Worm (Caenorhabditis elegans) whole organism, L2 larva: Measurements from ENCODE around the gene C54C6.5.

Experiments
- C34F6.9 ChIP-seq: fragments of 150-350 bp; optimal IDR thresholded peaks from 2 replicates; lab custom pipeline; 2014; ENCODE audit warnings: missing biosample characterization, missing genetic modification characterization
- F13H6.1 ChIP-seq: sonication (generic microtip); optimal IDR thresholded peaks from 2 replicates; lab custom pipeline; 2016; ENCODE audit warnings: missing genetic modification characterization, missing compliant biosample characterization
- R02D3.7 ChIP-seq: fragments of 150-350 bp; optimal IDR thresholded peaks from 2 replicates; lab custom pipeline; 2014; ENCODE audit warnings: missing biosample characterization, missing genetic modification characterization
- ZK546.5 ChIP-seq: sonication (generic microtip); optimal IDR thresholded peaks from 2 replicates; lab custom pipeline; 2017; ENCODE audit warnings: missing biosample characterization, missing genetic modification characterization
- alr-1 ChIP-seq: fragments of 150-350 bp; optimal IDR thresholded peaks from 2 replicates; lab custom pipeline; 2014; ENCODE audit warnings: missing biosample characterization, missing genetic modification characterization
- aly-2 ChIP-seq: fragments of 150-350 bp; optimal IDR thresholded peaks from 2 replicates; lab custom pipeline; 2014; ENCODE audit warnings: missing biosample characterization, missing genetic modification characterization
- ama-1 ChIP-seq: fragments of 150-350 bp; optimal IDR thresholded peaks from 2 replicates; lab custom pipeline; 2018; ENCODE audit warnings: inconsistent platforms
- blmp-1 ChIP-seq: sonication (generic microtip); optimal IDR thresholded peaks from 2 replicates; lab custom pipeline; 2017; ENCODE audit warnings: missing genetic modification characterization, mild to moderate bottlenecking, missing compliant biosample characterization, antibody characterized with exemption, moderate library complexity; ENCODE audit not compliant: insufficient read depth
- ceh-16 ChIP-seq: fragments of 150-350 bp; optimal IDR thresholded peaks from 2 replicates; lab custom pipeline; 2014; ENCODE audit warnings: missing biosample characterization, missing genetic modification characterization
- ceh-82 ChIP-seq: fragments of 150-350 bp; optimal IDR thresholded peaks from 2 replicates; lab custom pipeline; 2014; ENCODE audit warnings: missing biosample characterization, missing genetic modification characterization
- crh-2 ChIP-seq: sonication (generic microtip); optimal IDR thresholded peaks from 2 replicates; lab custom pipeline; 2017; ENCODE audit warnings: missing biosample characterization, missing genetic modification characterization
- dmd-4 ChIP-seq: sonication (generic microtip); optimal IDR thresholded peaks from 2 replicates; lab custom pipeline; 2017; ENCODE audit warnings: missing biosample characterization, missing genetic modification characterization
- egl-27 ChIP-seq: sonication (generic microtip); optimal IDR thresholded peaks from 3 replicates; lab custom pipeline; 2017; ENCODE audit warnings: missing biosample characterization, missing genetic modification reagents, missing genetic modification characterization
- elt-1 ChIP-seq: fragments of 150-350 bp; optimal IDR thresholded peaks from 2 replicates; lab custom pipeline; 2014; ENCODE audit warnings: missing biosample characterization, missing genetic modification characterization
- elt-3 ChIP-seq: sonication (generic microtip); optimal IDR thresholded peaks from 2 replicates; lab custom pipeline; 2017; ENCODE audit warnings: missing biosample characterization, missing genetic modification characterization
- fos-1 ChIP-seq: fragments of 150-350 bp; optimal IDR thresholded peaks from 2 replicates; lab custom pipeline; 2014; ENCODE audit warnings: missing biosample characterization, missing genetic modification characterization
- gmeb-1 ChIP-seq: fragments of 150-350 bp; optimal IDR thresholded peaks from 2 replicates; lab custom pipeline; 2014; ENCODE audit warnings: missing biosample characterization, missing genetic modification characterization
- lin-13 ChIP-seq: fragments of 150-350 bp; optimal IDR thresholded peaks from 2 replicates; lab custom pipeline; 2014; ENCODE audit warnings: missing biosample characterization, missing genetic modification reagents, missing genetic modification characterization
- lin-39 ChIP-seq: fragments of 150-350 bp; optimal IDR thresholded peaks from 2 replicates; lab custom pipeline; 2014; ENCODE audit warnings: missing biosample characterization, missing genetic modification reagents, missing genetic modification characterization
- lsy-2 ChIP-seq, 2 experiments: fragments of 150-350 bp in 1 of 2; sonication (generic microtip) in 1 of 2; optimal IDR thresholded peaks; 2 replicates each; lab custom pipeline; 2014 to 2017; ENCODE audit warnings: missing biosample characterization in 2 of 2, missing genetic modification characterization in 2 of 2
- mab-5 ChIP-seq: fragments of 150-350 bp; optimal IDR thresholded peaks from 2 replicates; lab custom pipeline; 2014; ENCODE audit warnings: missing biosample characterization, missing genetic modification characterization
- mbf-1 ChIP-seq: sonication (generic microtip); optimal IDR thresholded peaks from 2 replicates; lab custom pipeline; 2017; ENCODE audit warnings: missing biosample characterization, missing genetic modification characterization
- nhr-10 ChIP-seq: sonication (generic microtip); optimal IDR thresholded peaks from 2 replicates; lab custom pipeline; 2017; ENCODE audit warnings: missing biosample characterization, missing genetic modification characterization
- nhr-11 ChIP-seq: fragments of 150-350 bp; optimal IDR thresholded peaks from 2 replicates; lab custom pipeline; 2014; ENCODE audit warnings: missing biosample characterization, missing genetic modification characterization
- nhr-12 ChIP-seq: fragments of 150-350 bp; optimal IDR thresholded peaks from 2 replicates; lab custom pipeline; 2014; ENCODE audit warnings: missing biosample characterization, missing genetic modification characterization
- nhr-129 ChIP-seq: fragments of 150-350 bp; optimal IDR thresholded peaks from 2 replicates; lab custom pipeline; 2014; ENCODE audit warnings: missing biosample characterization, missing genetic modification characterization
- nhr-21 ChIP-seq: fragments of 150-350 bp; optimal IDR thresholded peaks from 2 replicates; lab custom pipeline; 2014; ENCODE audit warnings: missing biosample characterization, missing genetic modification characterization
- nhr-23 ChIP-seq: fragments of 150-350 bp; optimal IDR thresholded peaks from 2 replicates; lab custom pipeline; 2014; ENCODE audit warnings: missing biosample characterization, missing genetic modification reagents, missing genetic modification characterization
- nhr-25 ChIP-seq: fragments of 150-350 bp; sonication (generic microtip); optimal IDR thresholded peaks from 3 replicates; lab custom pipeline; 2014; ENCODE audit warnings: missing biosample characterization, missing genetic modification characterization
- nhr-6 ChIP-seq: fragments of 150-350 bp; optimal IDR thresholded peaks from 2 replicates; lab custom pipeline; 2014; ENCODE audit warnings: missing biosample characterization, missing genetic modification characterization
- nhr-77 ChIP-seq: fragments of 150-350 bp; optimal IDR thresholded peaks from 2 replicates; lab custom pipeline; 2014; ENCODE audit warnings: missing biosample characterization, missing genetic modification characterization
- peb-1 ChIP-seq: fragments of 150-350 bp; optimal IDR thresholded peaks from 2 replicates; lab custom pipeline; 2014; ENCODE audit warnings: missing biosample characterization, missing genetic modification characterization
- skn-1 ChIP-seq: sonication (generic microtip); optimal IDR thresholded peaks from 2 replicates; lab custom pipeline; 2017; ENCODE audit warnings: missing biosample characterization, missing genetic modification characterization
- sma-3 ChIP-seq: sonication (generic microtip); optimal IDR thresholded peaks from 2 replicates; lab custom pipeline; 2016; ENCODE audit warnings: missing genetic modification reagents, missing genetic modification characterization, missing compliant biosample characterization
- sma-9 ChIP-seq, 2 experiments: fragments of 150-350 bp in 1 of 2; sonication (generic microtip) in 1 of 2; optimal IDR thresholded peaks; 2 replicates each; lab custom pipeline; 2014 to 2016; ENCODE audit warnings: missing genetic modification characterization in 2 of 2, mild to moderate bottlenecking in 1 of 2, missing biosample characterization in 1 of 2, missing compliant biosample characterization in 1 of 2, missing genetic modification reagents in 1 of 2, moderate library complexity in 1 of 2
- snpc-4 ChIP-seq: fragments of 150-350 bp; optimal IDR thresholded peaks from 2 replicates; lab custom pipeline; 2014; ENCODE audit warnings: missing biosample characterization, missing genetic modification characterization
- unc-39 ChIP-seq: fragments of 150-350 bp; optimal IDR thresholded peaks from 2 replicates; lab custom pipeline; 2014; ENCODE audit warnings: missing biosample characterization, missing genetic modification characterization
- unc-55 ChIP-seq: fragments of 150-350 bp; sonication (generic microtip); optimal IDR thresholded peaks from 3 replicates; lab custom pipeline; 2014; ENCODE audit warnings: missing biosample characterization, missing genetic modification reagents, missing genetic modification characterization
- unc-62 ChIP-seq: fragments of 150-350 bp; optimal IDR thresholded peaks from 2 replicates; lab custom pipeline; 2014; ENCODE audit warnings: missing biosample characterization, missing genetic modification reagents, missing genetic modification characterization
- zag-1 ChIP-seq: fragments of 150-350 bp; optimal IDR thresholded peaks from 2 replicates; lab custom pipeline; 2014; ENCODE audit warnings: missing biosample characterization, missing genetic modification characterization
- ztf-1 ChIP-seq: fragments of 200-800 bp; sonication (Bioruptor generic); conservative IDR thresholded peaks from 2 replicates; pipeline ENCODE4 v1.3.6; 2022; ENCODE audit warnings: missing genetic modification characterization, missing compliant biosample characterization
- ztf-11 ChIP-seq: sonication (generic microtip); optimal IDR thresholded peaks from 2 replicates; lab custom pipeline; 2017; ENCODE audit warnings: missing biosample characterization, missing genetic modification characterization
- ztf-4 ChIP-seq: fragments of 150-350 bp; optimal IDR thresholded peaks from 2 replicates; lab custom pipeline; 2014; ENCODE audit warnings: missing biosample characterization, missing genetic modification characterization

C54C6.5 gene

ce11 chrIII:3540424-3540823 is 9.2 kb downstream of the C54C6.5 start:
- TF ChIP-seq aly-2 (tag; lab: Kevin White, UChicago) (no peak), unc-62 (GFP tag; lab: Kevin White, UChicago) (no peak), fos-1 (tag; lab: Kevin White, UChicago) (peak; percentile 47), unc-55 (GFP tag; lab: Kevin White, UChicago) (peak; percentile 83), lsy-2 (tag; optimal IDR thresholded peaks at IDR 0.05; lab: Kevin White, UChicago) (peak; percentile 14 to 77), gmeb-1 (tag; lab: Kevin White, UChicago) (peak; percentile 55), crh-2 (tag; lab: Kevin White, UChicago) (peak; percentile 37), nhr-129 (tag; lab: Kevin White, UChicago) (peak; percentile 23), F13H6.1 (tag; lab: Kevin White, UChicago) (peak; percentile 8), nhr-11 (no peak), lin-13 (GFP tag; lab: Kevin White, UChicago) (peak; percentile 68), sma-9 (GFP tag; optimal IDR thresholded peaks at IDR 0.05; lab: Kevin White, UChicago) (peak; percentile 34), sma-9 (tag; optimal IDR thresholded peaks at IDR 0.05; lab: Kevin White, UChicago) (no peak), nhr-21 (tag; lab: Kevin White, UChicago) (peak; percentile 17), C34F6.9 (peak; percentile 84), sma-3 (GFP tag; lab: Kevin White, UChicago) (peak; percentile 78)

- TF ChIP-seq C34F6.9 (no peak), elt-1 (tag; lab: Kevin White, UChicago) (no peak)
These were observed 10.2 kb downstream of the C54C6.5 start for ce11 chrIII:3539499-3539898.

- TF ChIP-seq dmd-4 (tag; lab: Kevin White, UChicago) (no peak), crh-2 (tag; lab: Kevin White, UChicago) (no peak), skn-1 (tag; lab: Kevin White, UChicago) (no peak), nhr-23 (tag; lab: Kevin White, UChicago) (no peak), ztf-4 (no peak), nhr-25 (tag; lab: Kevin White, UChicago) (no peak), egl-27 (tag; lab: Kevin White, UChicago) (no peak)
These were observed 12.2 kb downstream of the C54C6.5 start, which contains the start of gene cfap-20 for ce11 chrIII:3537401-3537800. cfap-20 (minus strand) TSS chrIII:3537501.

- TF ChIP-seq nhr-77 (no peak), ceh-16 (no peak), unc-55 (GFP tag; lab: Kevin White, UChicago) (no peak), elt-1 (tag; lab: Kevin White, UChicago) (no peak), dmd-4 (tag; lab: Kevin White, UChicago) (no peak)
These were observed 15.5 kb downstream of the C54C6.5 start for ce11 chrIII:3534185-3534584.

ce11 chrIII:3532035-3532434 is 17.6 kb downstream of the C54C6.5 start:
- TF ChIP-seq ZK546.5 (tag; lab: Kevin White, UChicago) (no peak), elt-3 (tag; lab: Kevin White, UChicago) (no peak), dmd-4 (tag; lab: Kevin White, UChicago) (no peak), nhr-10 (tag; lab: Kevin White, UChicago) (no peak), lin-39 (tag; lab: Kevin White, UChicago) (no peak), ztf-4 (no peak), nhr-25 (tag; lab: Kevin White, UChicago) (no peak), gmeb-1 (tag; lab: Kevin White, UChicago) (no peak), unc-39 (no peak), F13H6.1 (tag; lab: Kevin White, UChicago) (peak; percentile 77), fos-1 (tag; lab: Kevin White, UChicago) (peak; percentile 47), ceh-82 (tag; lab: Kevin White, UChicago) (no peak), nhr-129 (tag; lab: Kevin White, UChicago) (peak; percentile 91), ceh-16 (no peak), R02D3.7 (tag; lab: Kevin White, UChicago) (no peak), snpc-4 (tag; lab: Kevin White, UChicago) (no peak), mbf-1 (tag; lab: Kevin White, UChicago) (no peak), peb-1 (tag; lab: Kevin White, UChicago) (no peak), nhr-23 (tag; lab: Kevin White, UChicago) (no peak), lsy-2 (tag; optimal IDR thresholded peaks at IDR 0.05; lab: Kevin White, UChicago) (peak; percentile 48 to 78), nhr-12 (no peak), nhr-21 (tag; lab: Kevin White, UChicago) (peak; percentile 5), sma-9 (GFP tag; optimal IDR thresholded peaks at IDR 0.05; lab: Kevin White, UChicago) (peak; percentile 68), sma-9 (tag; optimal IDR thresholded peaks at IDR 0.05; lab: Kevin White, UChicago) (no peak), ztf-1 (GFP tag; lab: Robert Waterston, UW) (no peak), blmp-1 (tag; lab: Kevin White, UChicago) (no peak), elt-1 (tag; lab: Kevin White, UChicago) (no peak), egl-27 (tag; lab: Kevin White, UChicago) (peak; percentile 62), zag-1 (tag; lab: Kevin White, UChicago) (peak; percentile 58), mab-5 (tag; lab: Kevin White, UChicago) (peak; percentile 18), ama-1 (no peak), skn-1 (tag; lab: Kevin White, UChicago) (no peak), nhr-6 (tag; lab: Kevin White, UChicago) (peak; percentile 9), unc-55 (GFP tag; lab: Kevin White, UChicago) (peak; percentile 84), alr-1 (no peak), ztf-11 (tag; lab: Kevin White, UChicago) (no peak)
